Worm (Caenorhabditis elegans): ENCODE measurements around the gene gfat-2.

Gene gfat-2

DNA sequence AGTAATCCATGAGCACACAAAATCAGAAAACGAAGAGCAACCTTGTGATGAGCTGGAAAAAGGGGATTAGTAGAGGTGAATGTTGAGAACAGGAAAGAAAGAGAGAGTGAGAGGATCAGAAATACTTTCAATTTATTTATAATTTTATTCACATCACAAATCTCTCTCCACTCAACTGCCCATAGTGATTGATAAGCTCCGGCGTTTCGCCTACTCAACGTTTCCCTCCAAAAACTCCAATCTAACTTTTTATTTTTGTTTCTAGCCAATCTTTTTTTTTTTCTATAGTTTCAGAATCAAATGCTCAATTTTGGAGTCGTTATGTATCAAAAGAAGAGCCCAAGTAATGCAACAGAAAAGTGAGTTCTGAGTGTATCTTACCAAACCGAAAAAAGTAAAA, 15.4 kb downstream of the gfat-2 start, which contains the start of gene kin-4:
Gene kin-4 (plus strand): TSS at position 301 of the 400 bp plus-strand sequence.
- TF ChIP-seq klf-2 (GFP tag; conservative IDR thresholded peaks at IDR 0.05) (no peak), cog-1 (tag; optimal IDR thresholded peaks at IDR 0.05) (no peak), T22C8.4 (GFP tag; IDR thresholded peaks at IDR 0.05) (no peak), ztf-29 (GFP tag; IDR thresholded peaks at IDR 0.05) (no peak), flt-1 (GFP tag; IDR thresholded peaks at IDR 0.05) (no peak), med-1 (GFP tag; optimal IDR thresholded peaks at IDR 0.05; ENCODE audit: insufficient read depth) (no peak), tab-1 (GFP tag; IDR thresholded peaks at IDR 0.05) (no peak), ztf-23 (GFP tag; IDR thresholded peaks at IDR 0.05) (no peak), ref-1 (GFP tag; conservative IDR thresholded peaks at IDR 0.05) (no peak)

DNA sequence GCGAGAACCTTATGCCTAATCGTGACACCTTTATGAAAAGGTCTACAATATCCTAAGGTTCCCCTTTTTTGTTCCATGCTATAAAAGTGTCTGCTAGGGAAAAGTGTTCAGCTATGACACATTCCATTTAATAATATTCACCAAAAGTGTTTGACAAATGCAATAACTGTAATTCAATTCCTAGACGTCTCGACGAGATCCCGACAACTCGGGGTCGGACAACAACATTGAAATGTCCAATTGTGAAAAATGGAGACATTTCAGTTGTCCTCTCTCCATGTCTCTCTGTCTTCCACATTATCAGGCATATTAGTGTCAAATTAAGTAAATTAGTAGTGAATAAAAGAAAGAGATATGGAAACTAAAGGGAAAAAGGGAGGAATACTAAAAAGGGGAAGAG, 21.4 kb downstream of the gfat-2 start:
- no peak for TF ChIP-seq ref-1 (GFP tag; conservative IDR thresholded peaks at IDR 0.05)

DNA sequence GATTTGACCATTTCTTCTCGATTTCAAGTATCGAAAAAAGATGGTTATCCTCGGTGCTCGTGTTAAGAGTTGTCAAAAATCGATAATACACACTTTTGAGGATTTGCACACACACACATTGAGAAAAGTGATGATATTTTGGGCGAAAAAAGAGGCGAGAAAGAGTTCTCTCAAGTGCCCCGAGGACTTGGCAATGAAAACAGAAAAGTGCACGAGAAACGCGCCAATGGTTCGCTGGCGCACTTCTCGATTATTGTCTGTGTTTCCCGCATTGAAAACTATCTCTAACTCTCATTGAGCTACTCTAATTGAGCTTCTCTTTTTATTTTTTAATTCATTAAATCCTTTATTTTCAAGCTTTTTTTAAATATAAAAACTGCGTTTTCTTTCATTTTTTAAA, 23.7 kb downstream of the gfat-2 start:
- TF ChIP-seq med-1 (GFP tag; optimal IDR thresholded peaks at IDR 0.05; ENCODE audit: insufficient read depth) = no peak
- no peak for TF ChIP-seq ztf-29 (GFP tag; IDR thresholded peaks at IDR 0.05)
- TF ChIP-seq cog-1 (tag; optimal IDR thresholded peaks at IDR 0.05) = no peak
- no peak for TF ChIP-seq klf-2 (GFP tag; conservative IDR thresholded peaks at IDR 0.05)

DNA sequence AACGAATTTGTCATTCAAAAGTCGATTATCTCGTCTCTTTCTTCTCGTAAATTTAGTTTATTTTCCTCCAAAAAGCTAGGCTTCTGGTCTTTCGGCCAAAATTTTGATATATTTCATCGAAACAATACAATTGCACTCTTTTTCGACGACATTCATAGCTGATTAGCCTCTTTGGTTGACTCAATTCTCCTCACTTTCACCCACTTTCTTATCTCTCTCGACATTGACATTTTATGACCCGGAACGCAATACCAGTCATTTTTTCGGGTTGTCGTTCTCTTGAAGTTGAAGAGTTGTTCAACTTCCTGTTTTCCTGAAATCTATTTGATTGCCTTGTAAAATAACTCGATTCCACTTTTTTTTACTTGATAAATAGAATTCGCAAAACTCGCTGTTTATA, 24.5 kb downstream of the gfat-2 start:
- TF ChIP-seq tab-1 (GFP tag; IDR thresholded peaks at IDR 0.05) (no peak), cog-1 (tag; optimal IDR thresholded peaks at IDR 0.05) (no peak), ref-1 (GFP tag; conservative IDR thresholded peaks at IDR 0.05) (no peak), klf-2 (GFP tag; conservative IDR thresholded peaks at IDR 0.05) (no peak), T22C8.4 (GFP tag; IDR thresholded peaks at IDR 0.05) (no peak), med-1 (GFP tag; optimal IDR thresholded peaks at IDR 0.05; ENCODE audit: insufficient read depth) (no peak), ztf-23 (GFP tag; IDR thresholded peaks at IDR 0.05) (no peak)

DNA sequence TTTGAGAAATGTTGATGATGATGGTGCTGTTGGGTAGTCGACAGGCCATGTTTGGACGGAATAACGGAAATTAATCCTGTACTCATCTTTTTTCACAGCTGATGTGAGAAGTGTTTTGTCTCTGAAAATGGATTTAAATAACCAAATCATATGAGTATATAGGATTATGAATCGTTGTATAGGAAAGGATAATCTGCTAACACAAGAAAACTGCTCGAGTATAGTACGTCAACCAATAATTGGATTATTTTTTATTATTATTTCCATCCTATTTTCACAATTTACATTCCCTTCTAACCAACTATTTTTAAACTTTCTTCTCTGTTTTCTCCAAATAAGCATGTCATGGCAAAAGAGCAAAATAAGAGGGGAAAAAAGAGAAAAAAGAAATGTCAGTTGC, 25.7 kb downstream of the gfat-2 start:
- TF ChIP-seq cog-1 (tag; optimal IDR thresholded peaks at IDR 0.05) (no peak), med-1 (GFP tag; optimal IDR thresholded peaks at IDR 0.05; ENCODE audit: insufficient read depth) (no peak), ref-1 (GFP tag; conservative IDR thresholded peaks at IDR 0.05) (no peak), ztf-29 (GFP tag; IDR thresholded peaks at IDR 0.05) (no peak)

DNA sequence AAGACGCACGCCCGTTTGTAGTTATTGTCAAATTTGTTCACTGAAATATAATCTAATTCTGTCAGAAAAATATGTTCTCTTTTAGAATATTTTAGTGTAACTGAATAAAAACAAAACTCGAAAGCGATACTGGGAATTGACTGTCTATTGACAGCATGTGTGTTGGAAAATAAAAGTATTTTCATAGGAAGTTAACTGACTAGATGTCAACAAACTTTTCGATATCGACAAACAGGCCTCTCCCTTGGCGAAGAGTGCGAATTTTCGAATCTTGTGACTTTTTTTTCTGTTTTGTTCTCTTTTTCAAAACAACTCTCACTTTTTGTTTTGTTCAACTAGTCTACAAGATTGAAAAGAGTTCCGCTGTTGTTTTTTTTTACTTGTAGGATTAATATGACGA, 28.2 kb downstream of the gfat-2 start:
- TF ChIP-seq ref-1 (GFP tag; conservative IDR thresholded peaks at IDR 0.05) (no peak), flt-1 (GFP tag; IDR thresholded peaks at IDR 0.05) (no peak), klf-2 (GFP tag; conservative IDR thresholded peaks at IDR 0.05) (no peak), T22C8.4 (GFP tag; IDR thresholded peaks at IDR 0.05) (no peak), ztf-29 (GFP tag; IDR thresholded peaks at IDR 0.05) (no peak), tab-1 (GFP tag; IDR thresholded peaks at IDR 0.05) (no peak), med-1 (GFP tag; optimal IDR thresholded peaks at IDR 0.05; ENCODE audit: insufficient read depth) (no peak), ztf-23 (GFP tag; IDR thresholded peaks at IDR 0.05) (no peak), cog-1 (tag; optimal IDR thresholded peaks at IDR 0.05) (no peak)

DNA sequence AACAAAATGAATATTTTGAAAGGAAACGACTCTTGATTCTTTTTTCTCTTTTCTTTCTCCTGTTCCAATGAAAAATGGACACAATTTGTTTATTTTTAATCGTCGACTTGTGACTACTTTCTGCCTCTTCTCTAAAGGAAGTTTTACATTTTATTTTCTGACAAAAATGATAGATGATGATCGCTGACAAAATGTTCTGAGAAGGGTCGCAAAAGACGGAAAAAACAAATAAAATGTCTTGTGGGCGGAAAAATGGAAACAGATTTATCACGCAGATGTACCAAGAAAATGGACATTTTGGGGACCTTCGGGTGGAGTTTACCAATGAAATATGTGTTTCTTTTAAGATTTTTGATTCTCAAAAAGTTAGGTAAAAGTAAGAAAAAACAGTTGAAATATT, 42.9 kb downstream of the gfat-2 start:
- TF ChIP-seq ztf-23 (GFP tag; IDR thresholded peaks at IDR 0.05) (no peak), T22C8.4 (GFP tag; IDR thresholded peaks at IDR 0.05) (no peak), cog-1 (tag; optimal IDR thresholded peaks at IDR 0.05) (no peak), tab-1 (GFP tag; IDR thresholded peaks at IDR 0.05) (no peak), ztf-29 (GFP tag; IDR thresholded peaks at IDR 0.05) (no peak), flt-1 (GFP tag; IDR thresholded peaks at IDR 0.05) (no peak), med-1 (GFP tag; optimal IDR thresholded peaks at IDR 0.05; ENCODE audit: insufficient read depth) (no peak), ref-1 (GFP tag; conservative IDR thresholded peaks at IDR 0.05) (no peak), klf-2 (GFP tag; conservative IDR thresholded peaks at IDR 0.05) (no peak)

DNA sequence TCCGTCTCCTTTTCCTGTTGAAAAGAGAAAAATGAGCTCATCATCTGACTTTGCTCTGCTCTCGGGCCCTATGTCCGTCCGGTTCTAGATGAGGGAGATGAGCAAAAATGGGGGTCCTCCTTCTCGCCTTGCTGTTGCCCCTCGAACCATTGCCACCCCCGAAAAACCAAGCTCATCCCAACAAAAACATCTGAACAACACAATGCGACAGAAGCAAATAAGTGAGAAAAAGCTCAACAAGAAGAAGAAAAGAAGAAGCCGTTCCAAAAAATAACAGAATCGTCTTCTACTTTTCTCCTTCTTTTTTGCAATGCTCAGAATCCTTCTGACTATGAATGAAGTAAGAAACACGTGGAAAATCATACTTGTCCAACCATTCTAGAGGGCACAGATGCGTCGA, 45.8 kb downstream of the gfat-2 start:
- TF ChIP-seq cog-1 (tag; optimal IDR thresholded peaks at IDR 0.05) (no peak), ztf-23 (GFP tag; IDR thresholded peaks at IDR 0.05) (no peak), ref-1 (GFP tag; conservative IDR thresholded peaks at IDR 0.05) (no peak), tab-1 (GFP tag; IDR thresholded peaks at IDR 0.05) (no peak), klf-2 (GFP tag; conservative IDR thresholded peaks at IDR 0.05) (no peak), ztf-29 (GFP tag; IDR thresholded peaks at IDR 0.05) (no peak), flt-1 (GFP tag; IDR thresholded peaks at IDR 0.05) (no peak), med-1 (GFP tag; optimal IDR thresholded peaks at IDR 0.05; ENCODE audit: insufficient read depth) (no peak), T22C8.4 (GFP tag; IDR thresholded peaks at IDR 0.05) (no peak)

DNA sequence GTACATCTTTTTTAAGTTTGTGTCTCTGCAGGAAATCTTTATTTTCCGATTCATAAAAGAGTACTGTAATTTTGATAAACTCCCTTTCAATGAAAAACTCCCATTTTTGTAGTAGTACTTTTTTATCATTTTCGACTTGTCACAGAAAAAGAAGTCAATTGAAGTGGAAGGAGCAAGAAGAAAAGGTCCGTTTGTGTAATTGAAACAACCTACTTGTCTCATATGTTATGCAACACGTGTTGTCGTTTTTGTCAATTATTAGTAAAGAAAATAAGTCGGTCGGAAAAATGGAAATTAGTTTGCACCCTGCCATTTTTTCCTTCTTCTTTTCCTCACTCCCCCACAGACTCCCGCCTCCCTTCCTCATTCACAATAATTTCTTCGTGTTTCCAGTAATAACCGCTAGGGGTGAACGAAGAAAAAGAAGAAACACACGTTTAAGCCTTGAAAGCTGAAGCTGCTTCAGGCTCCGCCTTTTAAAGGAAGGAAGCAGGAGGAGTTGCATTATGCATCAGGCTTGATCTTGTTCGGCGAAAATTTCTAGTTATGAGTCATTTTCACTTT, 48.8 kb downstream of the gfat-2 start:
- TF ChIP-seq med-1 (GFP tag; optimal IDR thresholded peaks at IDR 0.05; ENCODE audit: insufficient read depth) (no peak), ztf-23 (GFP tag; IDR thresholded peaks at IDR 0.05) (no peak), tab-1 (GFP tag; IDR thresholded peaks at IDR 0.05) (no peak), ztf-29 (GFP tag; IDR thresholded peaks at IDR 0.05) (no peak), klf-2 (GFP tag; conservative IDR thresholded peaks at IDR 0.05) (no peak), cog-1 (tag; optimal IDR thresholded peaks at IDR 0.05) (no peak), ref-1 (GFP tag; conservative IDR thresholded peaks at IDR 0.05) (no peak), T22C8.4 (GFP tag; IDR thresholded peaks at IDR 0.05) (no peak)

DNA sequence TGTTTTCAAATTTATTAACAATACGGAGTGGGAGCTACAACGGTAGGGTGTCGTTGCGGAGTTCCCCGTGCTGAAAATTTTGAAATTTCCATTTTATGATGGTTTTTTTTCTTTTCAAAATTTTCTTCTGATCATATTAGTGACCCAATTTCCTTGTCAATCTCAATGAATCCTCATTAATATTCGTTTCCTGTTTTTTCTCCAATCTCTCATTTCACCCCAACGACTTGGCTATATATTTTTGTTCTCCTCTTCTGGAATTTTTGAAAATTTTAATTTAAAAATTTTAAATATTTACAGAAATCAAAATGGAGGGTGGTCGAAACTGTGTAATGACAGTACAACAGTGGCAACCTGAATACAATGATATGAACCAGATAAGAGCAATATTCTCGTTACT, 49.7 kb downstream of the gfat-2 start, which contains the start of gene npr-3:
Gene npr-3 (plus strand): TSS at position 301 of the 400 bp plus-strand sequence.
- TF ChIP-seq flt-1 (GFP tag; IDR thresholded peaks at IDR 0.05) (no peak), ztf-23 (GFP tag; IDR thresholded peaks at IDR 0.05) (no peak), med-1 (GFP tag; optimal IDR thresholded peaks at IDR 0.05; ENCODE audit: insufficient read depth) (no peak)

DNA sequence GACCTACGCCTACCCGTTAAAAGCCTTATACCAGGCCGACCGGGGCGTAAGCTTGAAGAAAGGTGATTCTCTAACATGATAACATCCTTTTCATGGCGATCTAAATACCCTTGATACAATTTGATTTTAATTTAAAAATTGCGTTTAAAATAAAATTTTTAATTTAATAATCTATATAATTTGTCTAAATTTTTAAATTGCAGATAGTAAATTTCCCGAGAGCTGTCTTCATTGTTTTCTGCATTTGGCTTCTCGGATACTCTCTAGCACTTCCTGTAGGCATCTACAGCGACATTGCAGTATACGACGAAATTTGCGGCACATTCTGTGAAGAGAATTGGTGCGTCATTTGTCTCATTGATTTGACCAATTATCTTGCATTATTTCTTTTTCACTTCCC, 51.3 kb downstream of the gfat-2 start:
- TF ChIP-seq T22C8.4 (GFP tag; IDR thresholded peaks at IDR 0.05) (no peak), med-1 (GFP tag; optimal IDR thresholded peaks at IDR 0.05; ENCODE audit: insufficient read depth) (no peak), ref-1 (GFP tag; conservative IDR thresholded peaks at IDR 0.05) (no peak), tab-1 (GFP tag; IDR thresholded peaks at IDR 0.05) (no peak), flt-1 (GFP tag; IDR thresholded peaks at IDR 0.05) (no peak), ztf-29 (GFP tag; IDR thresholded peaks at IDR 0.05) (no peak), klf-2 (GFP tag; conservative IDR thresholded peaks at IDR 0.05) (no peak)
